Worm (Caenorhabditis elegans) whole organism, L1 larva: ENCODE data around the gene idhb-1.

Source experiments
- C04F5.9 ChIP-seq: sonication (generic microtip); optimal IDR thresholded peaks from 2 replicates; lab custom pipeline; 2016; ENCODE audit warnings: missing genetic modification characterization, missing compliant biosample characterization
- C16A3.4 ChIP-seq: fragments of 150-350 bp; optimal IDR thresholded peaks from 2 replicates; lab custom pipeline; 2014; ENCODE audit warnings: missing biosample characterization, missing genetic modification characterization
- C34B4.2 ChIP-seq: sonication (generic microtip); optimal IDR thresholded peaks from 2 replicates; lab custom pipeline; 2017; ENCODE audit warnings: mild to moderate bottlenecking, missing genetic modification characterization, missing compliant biosample characterization
- F16B12.6 ChIP-seq: fragments of 150-350 bp; optimal IDR thresholded peaks from 2 replicates; lab custom pipeline; 2014; ENCODE audit warnings: missing biosample characterization, missing genetic modification characterization
- alr-1 ChIP-seq: fragments of 200-800 bp; sonication (Bioruptor generic); optimal IDR thresholded peaks from 2 replicates; lab custom pipeline; 2018; ENCODE audit warnings: borderline replicate concordance, mild to moderate bottlenecking, missing genetic modification characterization, missing compliant biosample characterization
- aly-2 ChIP-seq: fragments of 150-350 bp; optimal IDR thresholded peaks from 2 replicates; lab custom pipeline; 2014; ENCODE audit warnings: missing biosample characterization, missing genetic modification characterization
- ceh-8 ChIP-seq: fragments of 200-800 bp; sonication (Bioruptor generic); optimal IDR thresholded peaks from 2 replicates; lab custom pipeline; 2018; ENCODE audit warnings: mild to moderate bottlenecking, missing genetic modification characterization, moderate library complexity, missing compliant biosample characterization
- ceh-82 ChIP-seq, 3 experiments: fragments of 150-350 bp in 1 of 3; sonication (generic microtip) in 2 of 3; optimal IDR thresholded peaks; 2 replicates each; lab custom pipeline; 2014 to 2017; ENCODE audit warnings: missing biosample characterization in 3 of 3, missing genetic modification characterization in 3 of 3
- ces-1 ChIP-seq: fragments of 150-350 bp; optimal IDR thresholded peaks from 2 replicates; lab custom pipeline; 2014; ENCODE audit warnings: missing biosample characterization, missing genetic modification reagents, missing genetic modification characterization
- dsc-1 ChIP-seq: sonication (generic microtip); optimal IDR thresholded peaks from 2 replicates; lab custom pipeline; 2016; ENCODE audit warnings: mild to moderate bottlenecking, missing genetic modification characterization, missing compliant biosample characterization
- efl-1 ChIP-seq, 4 experiments: fragments of 150-350 bp; optimal IDR thresholded peaks in 3 of 4; peaks in 1 of 4; 1 replicate in 1 of 4; 2 replicates in 3 of 4; lab custom pipeline; 2014; ENCODE audit warnings: missing biosample characterization in 2 of 4, missing genetic modification characterization in 2 of 4, missing genetic modification reagents in 2 of 4
- egl-27 ChIP-seq, 2 experiments: fragments of 150-350 bp in 1 of 2; sonication (generic microtip); optimal IDR thresholded peaks; 3 replicates each; lab custom pipeline; 2017 to 2018; ENCODE audit warnings: missing biosample characterization in 2 of 2, missing genetic modification characterization in 2 of 2, missing genetic modification reagents in 2 of 2
- fkh-10 ChIP-seq: sonication (generic microtip); optimal IDR thresholded peaks from 2 replicates; lab custom pipeline; 2017; ENCODE audit warnings: missing biosample characterization, missing genetic modification reagents, missing genetic modification characterization
- fos-1 ChIP-seq: fragments of 150-350 bp; optimal IDR thresholded peaks from 2 replicates; lab custom pipeline; 2014; ENCODE audit warnings: missing biosample characterization, missing genetic modification characterization
- grh-1 ChIP-seq: fragments of 200-800 bp; sonication (Bioruptor generic); IDR thresholded peaks from 2 replicates; pipeline ENCODE4 v1.3.6; 2022; ENCODE audit warnings: missing genetic modification reagents, missing genetic modification characterization, missing compliant biosample characterization
- hlh-4 ChIP-seq: sonication (generic microtip); optimal IDR thresholded peaks from 2 replicates; lab custom pipeline; 2016; ENCODE audit warnings: mild to moderate bottlenecking, missing genetic modification characterization, missing compliant biosample characterization
- hpl-2 ChIP-seq: fragments of 150-350 bp; optimal IDR thresholded peaks from 2 replicates; lab custom pipeline; 2014; ENCODE audit warnings: missing biosample characterization, missing genetic modification reagents, missing genetic modification characterization
- irx-1 ChIP-seq: sonication (generic microtip); optimal IDR thresholded peaks from 2 replicates; lab custom pipeline; 2016; ENCODE audit warnings: missing genetic modification characterization, missing compliant biosample characterization
- lin-13 ChIP-seq: fragments of 150-350 bp; optimal IDR thresholded peaks from 2 replicates; lab custom pipeline; 2014; ENCODE audit warnings: missing biosample characterization, missing genetic modification reagents, missing genetic modification characterization
- lin-14 ChIP-seq: fragments of 200-800 bp; sonication (Bioruptor generic); optimal IDR thresholded peaks from 2 replicates; lab custom pipeline; 2018; ENCODE audit warnings: mild to moderate bottlenecking, missing genetic modification characterization, moderate library complexity, missing compliant biosample characterization
- lin-35 ChIP-seq, 2 experiments: fragments of 150-350 bp; optimal IDR thresholded peaks; 2 replicates each; lab custom pipeline; 2014; ENCODE audit warnings: missing biosample characterization in 2 of 2, missing genetic modification characterization in 2 of 2, missing genetic modification reagents in 2 of 2
- lir-3 ChIP-seq: sonication (generic microtip); optimal IDR thresholded peaks from 2 replicates; lab custom pipeline; 2016; ENCODE audit warnings: mild to moderate bottlenecking, missing genetic modification characterization, moderate library complexity, missing compliant biosample characterization; ENCODE audit not compliant: poor library complexity
- lsy-2 ChIP-seq, 2 experiments: fragments of 150-350 bp; optimal IDR thresholded peaks; 2 replicates each; lab custom pipeline; 2014; ENCODE audit warnings: missing biosample characterization in 2 of 2, missing genetic modification characterization in 2 of 2
- mab-9 ChIP-seq: fragments of 200-800 bp; sonication (Bioruptor generic); IDR thresholded peaks from 2 replicates; pipeline ENCODE4 v1.3.6; 2022; ENCODE audit warnings: missing genetic modification reagents, missing genetic modification characterization, missing compliant biosample characterization
- mdl-1 ChIP-seq, 2 experiments: fragments of 150-350 bp; optimal IDR thresholded peaks; 2 replicates each; lab custom pipeline; 2014 to 2017; ENCODE audit warnings: missing biosample characterization in 2 of 2, missing genetic modification characterization in 2 of 2, inconsistent platforms in 1 of 2
- mep-1 ChIP-seq: fragments of 150-350 bp; optimal IDR thresholded peaks from 2 replicates; lab custom pipeline; 2014; ENCODE audit warnings: missing biosample characterization, missing genetic modification characterization
- nhr-11 ChIP-seq: fragments of 150-350 bp; optimal IDR thresholded peaks from 2 replicates; lab custom pipeline; 2014; ENCODE audit warnings: missing biosample characterization, missing genetic modification characterization
- nhr-19 ChIP-seq: fragments of 200-800 bp; sonication (Bioruptor generic); conservative IDR thresholded peaks from 2 replicates; pipeline ENCODE4 v1.3.6; 2022; ENCODE audit warnings: missing genetic modification characterization, missing compliant biosample characterization
- nhr-20 ChIP-seq: sonication (generic microtip); optimal IDR thresholded peaks from 2 replicates; lab custom pipeline; 2016; ENCODE audit warnings: mild to moderate bottlenecking, missing genetic modification characterization, missing compliant biosample characterization
- nhr-237 ChIP-seq: fragments of 150-350 bp; optimal IDR thresholded peaks from 2 replicates; lab custom pipeline; 2014; ENCODE audit warnings: missing biosample characterization, missing genetic modification characterization
- nhr-47 ChIP-seq: sonication (generic microtip); optimal IDR thresholded peaks from 2 replicates; lab custom pipeline; 2016; ENCODE audit warnings: mild to moderate bottlenecking, missing genetic modification characterization, moderate library complexity, missing compliant biosample characterization
- nhr-71 ChIP-seq: sonication (generic microtip); optimal IDR thresholded peaks from 2 replicates; lab custom pipeline; 2016; ENCODE audit warnings: mild to moderate bottlenecking, missing genetic modification characterization, moderate library complexity, missing compliant biosample characterization
- nhr-76 ChIP-seq: sonication (generic microtip); optimal IDR thresholded peaks from 2 replicates; lab custom pipeline; 2017; ENCODE audit warnings: missing biosample characterization, missing genetic modification characterization
- nhr-77 ChIP-seq: fragments of 150-350 bp; optimal IDR thresholded peaks from 2 replicates; lab custom pipeline; 2014; ENCODE audit warnings: missing biosample characterization, missing genetic modification characterization
- nhr-84 ChIP-seq: sonication (generic microtip); optimal IDR thresholded peaks from 2 replicates; lab custom pipeline; 2017; ENCODE audit warnings: missing biosample characterization, missing genetic modification characterization
- nhr-90 ChIP-seq: sonication (generic microtip); optimal IDR thresholded peaks from 2 replicates; lab custom pipeline; 2016; ENCODE audit warnings: mild to moderate bottlenecking, missing genetic modification characterization, missing compliant biosample characterization; ENCODE audit not compliant: poor library complexity
- pag-3 ChIP-seq: sonication (generic microtip); optimal IDR thresholded peaks from 2 replicates; lab custom pipeline; 2017; ENCODE audit warnings: missing genetic modification characterization, mild to moderate bottlenecking, missing compliant biosample characterization, antibody characterized with exemption, borderline replicate concordance; ENCODE audit not compliant: insufficient read depth
- pax-3 ChIP-seq: fragments of 200-800 bp; sonication (Bioruptor generic); optimal IDR thresholded peaks from 2 replicates; lab custom pipeline; 2018; ENCODE audit warnings: mild to moderate bottlenecking, missing genetic modification characterization, moderate library complexity, missing compliant biosample characterization
- pqm-1 ChIP-seq: sonication (generic microtip); optimal IDR thresholded peaks from 3 replicates; lab custom pipeline; 2017; ENCODE audit warnings: missing biosample characterization, missing genetic modification characterization
- rnt-1 ChIP-seq: sonication (generic microtip); optimal IDR thresholded peaks from 2 replicates; lab custom pipeline; 2016; ENCODE audit warnings: mild to moderate bottlenecking, missing genetic modification characterization, moderate library complexity, missing compliant biosample characterization
- swsn-7 ChIP-seq: sonication (generic microtip); optimal IDR thresholded peaks from 2 replicates; lab custom pipeline; 2016; ENCODE audit warnings: missing genetic modification characterization, missing compliant biosample characterization
- tbx-2 ChIP-seq: sonication (generic microtip); optimal IDR thresholded peaks from 2 replicates; lab custom pipeline; 2016; ENCODE audit warnings: missing genetic modification characterization, missing compliant biosample characterization
- unc-130 ChIP-seq: fragments of 150-350 bp; optimal IDR thresholded peaks from 2 replicates; lab custom pipeline; 2017; ENCODE audit warnings: missing biosample characterization, missing genetic modification characterization, inconsistent platforms
- unc-86 ChIP-seq: sonication (generic microtip); optimal IDR thresholded peaks from 2 replicates; lab custom pipeline; 2016; ENCODE audit warnings: missing genetic modification characterization, missing compliant biosample characterization
- unc-98 ChIP-seq: fragments of 200-800 bp; sonication (Bioruptor generic); IDR thresholded peaks from 2 replicates; pipeline ENCODE4 v1.3.6; 2022; ENCODE audit warnings: missing genetic modification characterization, missing compliant biosample characterization
- vab-15 ChIP-seq: sonication (generic microtip); optimal IDR thresholded peaks from 2 replicates; lab custom pipeline; 2017; ENCODE audit warnings: missing genotype, mild to moderate bottlenecking, missing genetic modification characterization, missing compliant biosample characterization
- xbp-1 ChIP-seq: sonication (generic microtip); optimal IDR thresholded peaks from 2 replicates; lab custom pipeline; 2016; ENCODE audit warnings: missing genetic modification characterization, missing compliant biosample characterization
- zag-1 ChIP-seq: fragments of 150-350 bp; optimal IDR thresholded peaks from 2 replicates; lab custom pipeline; 2014; ENCODE audit warnings: missing biosample characterization, missing genetic modification characterization
- zip-4 ChIP-seq: fragments of 200-800 bp; sonication (Bioruptor generic); optimal IDR thresholded peaks from 2 replicates; lab custom pipeline; 2018; ENCODE audit warnings: mild to moderate bottlenecking, missing genetic modification characterization, moderate library complexity, missing compliant biosample characterization
- ztf-11 ChIP-seq, 2 experiments: sonication (generic microtip); optimal IDR thresholded peaks; 2 replicates each; lab custom pipeline; 2016 to 2017; ENCODE audit warnings: missing genetic modification characterization in 2 of 2, missing biosample characterization in 1 of 2, missing compliant biosample characterization in 1 of 2
- ztf-4 ChIP-seq: fragments of 150-350 bp; optimal IDR thresholded peaks from 2 replicates; lab custom pipeline; 2014; ENCODE audit warnings: missing biosample characterization, missing genetic modification characterization

idhb-1 gene

DNA sequence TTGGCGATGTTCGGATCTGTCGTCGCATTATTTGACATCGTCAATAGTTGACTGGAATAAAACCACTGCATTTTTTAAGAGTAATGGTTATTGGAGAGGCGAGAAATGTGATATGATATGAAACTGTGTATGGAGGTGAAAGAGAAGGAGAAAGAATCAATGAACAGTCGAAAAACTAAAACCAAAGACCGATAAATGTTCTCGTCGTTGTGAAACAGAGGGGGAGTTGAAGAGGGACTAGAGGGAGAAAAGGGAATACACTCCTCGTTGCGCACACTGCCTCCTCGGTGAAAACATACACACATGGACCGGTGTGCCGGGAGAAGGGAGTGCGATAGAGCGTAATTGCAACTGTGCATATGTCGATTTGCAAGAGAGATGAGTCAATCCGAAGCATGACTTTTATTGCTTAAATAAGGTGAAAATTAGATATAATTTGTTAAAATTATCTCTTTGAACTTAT lies 4.3 kb downstream of the idhb-1 start, which contains the start of gene sym-4:
sym-4 (minus strand) TSS at position 51 of the 463 bp plus-strand sequence.
- peak; percentile 96 for TF ChIP-seq nhr-20 (tag; lab: Kevin White, UChicago)
- TF ChIP-seq fos-1 (tag; lab: Kevin White, UChicago), result peak; percentile 87
- peak; percentile 51 for TF ChIP-seq pax-3 (tag; lab: Kevin White, UChicago)
- peak; percentile 90 for TF ChIP-seq lin-13
- no peak for TF ChIP-seq C34B4.2 (tag; lab: Kevin White, UChicago)
- TF ChIP-seq nhr-11, result peak; percentile 51
- TF ChIP-seq xbp-1 (tag; lab: Kevin White, UChicago), result peak; percentile 86
- TF ChIP-seq lin-35 (GFP tag; optimal IDR thresholded peaks at IDR 0.05; lab: Kevin White, UChicago), result peak; percentile 82 to 92
- TF ChIP-seq efl-1 (optimal IDR thresholded peaks at IDR 0.05; lab: Kevin White, UChicago), result peak; percentile 80 to 92
- TF ChIP-seq efl-1 (GFP tag; optimal IDR thresholded peaks at IDR 0.05 in 1 of 2; lab: Kevin White, UChicago), result peak; percentile 63 to 96
- TF ChIP-seq ztf-4, result peak; percentile 81
- peak; percentile 5 to 95 for TF ChIP-seq mdl-1 (tag; optimal IDR thresholded peaks at IDR 0.05; lab: Kevin White, UChicago)
- peak; percentile 94 for TF ChIP-seq nhr-77 (tag; lab: Kevin White, UChicago)
- peak in 1 of 2 experiments; percentile 58 for TF ChIP-seq ztf-11 (tag; optimal IDR thresholded peaks at IDR 0.05; lab: Kevin White, UChicago)
- TF ChIP-seq mab-9 (GFP tag; lab: Robert Waterston, UW), result peak; percentile 28; the same call in 1 of the 2 replicates
- peak; percentile 85 for TF ChIP-seq vab-15 (tag; lab: Kevin White, UChicago)
- TF ChIP-seq zag-1, result no peak
- TF ChIP-seq nhr-237, result peak; percentile 95
- peak; percentile 75 for TF ChIP-seq irx-1 (tag; lab: Kevin White, UChicago)
- TF ChIP-seq rnt-1 (tag; lab: Kevin White, UChicago), result peak; percentile 83
- no peak for TF ChIP-seq pqm-1 (tag; lab: Kevin White, UChicago)
- TF ChIP-seq lin-14 (GFP tag; lab: Kevin White, UChicago), result peak; percentile 98
- peak in 1 of 2 experiments; percentile 50 for TF ChIP-seq egl-27 (tag; optimal IDR thresholded peaks at IDR 0.05; lab: Kevin White, UChicago)
- TF ChIP-seq alr-1 (tag; lab: Kevin White, UChicago), result no peak
- TF ChIP-seq nhr-76 (tag; lab: Kevin White, UChicago), result no peak
- peak; percentile 66 for TF ChIP-seq unc-130 (tag; lab: Kevin White, UChicago)
- peak; percentile 90 for TF ChIP-seq swsn-7 (tag; lab: Kevin White, UChicago)
- peak; percentile 67 for TF ChIP-seq lir-3 (tag; lab: Kevin White, UChicago)
- TF ChIP-seq unc-86 (tag; lab: Kevin White, UChicago), result peak; percentile 81
- TF ChIP-seq nhr-71 (tag; lab: Kevin White, UChicago), result peak; percentile 96
- no peak for TF ChIP-seq unc-98 (GFP tag; lab: Robert Waterston, UW)
- TF ChIP-seq nhr-90 (tag; lab: Kevin White, UChicago), result peak; percentile 91
- TF ChIP-seq aly-2 (tag; lab: Kevin White, UChicago), result no peak
- peak; percentile 67 for TF ChIP-seq fkh-10 (GFP tag; lab: Kevin White, UChicago)
- TF ChIP-seq nhr-19, result peak; percentile 91
- TF ChIP-seq pag-3 (tag; lab: Kevin White, UChicago), result peak; percentile 68
- TF ChIP-seq hpl-2 (GFP tag; lab: Kevin White, UChicago), result peak; percentile 85
- TF ChIP-seq ceh-8 (GFP tag; lab: Kevin White, UChicago), result peak; percentile 57
- peak; percentile 90 for TF ChIP-seq tbx-2 (tag; lab: Kevin White, UChicago)
- TF ChIP-seq zip-4, result peak; percentile 22
- TF ChIP-seq nhr-84 (tag; lab: Kevin White, UChicago), result no peak
- peak; percentile 57 for TF ChIP-seq C04F5.9
- TF ChIP-seq F16B12.6 (tag; lab: Kevin White, UChicago), result peak; percentile 56
- TF ChIP-seq hlh-4 (tag; lab: Kevin White, UChicago), result no peak
- peak; percentile 92 for TF ChIP-seq grh-1 (GFP tag; lab: Robert Waterston, UW)
- TF ChIP-seq lsy-2 (tag; optimal IDR thresholded peaks at IDR 0.05; lab: Kevin White, UChicago), result peak; percentile 79 to 89
- TF ChIP-seq C16A3.4 (tag; lab: Kevin White, UChicago), result peak; percentile 93
- no peak for TF ChIP-seq ces-1 (GFP tag; lab: Kevin White, UChicago)
- TF ChIP-seq nhr-47 (tag; lab: Kevin White, UChicago), result peak; percentile 88
- TF ChIP-seq mep-1, result peak; percentile 96
- TF ChIP-seq ceh-82 (tag; optimal IDR thresholded peaks at IDR 0.05; lab: Kevin White, UChicago), result peak; percentile 73 to 94 (median 78)
- peak; percentile 86 for TF ChIP-seq dsc-1
